Worm (Caenorhabditis elegans) whole organism, L4 larva: ENCODE results near the gene jbts-14.

ENCODE experiments used
- F10B5.3 ChIP-seq: sonication (generic microtip); optimal IDR thresholded peaks from 2 replicates; lab custom pipeline; 2016; ENCODE audit warnings: mild to moderate bottlenecking, missing genetic modification characterization, missing compliant biosample characterization
- F49E8.2 ChIP-seq: sonication (generic microtip); optimal IDR thresholded peaks from 2 replicates; lab custom pipeline; 2016; ENCODE audit warnings: missing compliant biosample characterization, mild to moderate bottlenecking, missing genetic modification characterization, borderline replicate concordance
- ceh-82 ChIP-seq: sonication (generic microtip); optimal IDR thresholded peaks from 2 replicates; lab custom pipeline; 2017; ENCODE audit warnings: missing biosample characterization, missing genetic modification characterization
- dpl-1 ChIP-seq: fragments of 150-350 bp; optimal IDR thresholded peaks from 2 replicates; lab custom pipeline; 2014; ENCODE audit warnings: missing biosample characterization, missing genetic modification reagents, missing genetic modification characterization
- fos-1 ChIP-seq: fragments of 150-350 bp; optimal IDR thresholded peaks from 2 replicates; lab custom pipeline; 2014; ENCODE audit warnings: missing biosample characterization, missing genetic modification characterization
- hlh-11 ChIP-seq: fragments of 200-800 bp; sonication (Bioruptor generic); optimal IDR thresholded peaks from 2 replicates; lab custom pipeline; 2018; ENCODE audit warnings: mild to moderate bottlenecking, missing genetic modification characterization, missing compliant biosample characterization
- lir-3 ChIP-seq: sonication (generic microtip); optimal IDR thresholded peaks from 2 replicates; lab custom pipeline; 2016; ENCODE audit warnings: mild to moderate bottlenecking, missing genetic modification characterization, missing compliant biosample characterization
- mdl-1 ChIP-seq, 2 experiments: fragments of 150-350 bp in 1 of 2; sonication (generic microtip) in 1 of 2; optimal IDR thresholded peaks; 2 replicates each; lab custom pipeline; 2014 to 2017; ENCODE audit warnings: missing biosample characterization in 2 of 2, missing genetic modification characterization in 2 of 2
- nhr-11 ChIP-seq: fragments of 150-350 bp; optimal IDR thresholded peaks from 2 replicates; lab custom pipeline; 2014; ENCODE audit warnings: missing biosample characterization, missing genetic modification characterization
- saeg-2 ChIP-seq: fragments of 200-800 bp; sonication (Bioruptor generic); IDR thresholded peaks from 2 replicates; pipeline ENCODE4 v1.3.6; 2022; ENCODE audit warnings: missing genetic modification reagents, missing genetic modification characterization, missing compliant biosample characterization
- skn-1 ChIP-seq: fragments of 150-350 bp; optimal IDR thresholded peaks from 2 replicates; lab custom pipeline; 2014; ENCODE audit warnings: missing biosample characterization, missing genetic modification characterization
- zip-2 ChIP-seq: fragments of 150-350 bp; optimal IDR thresholded peaks from 2 replicates; lab custom pipeline; 2014; ENCODE audit warnings: missing biosample characterization, missing genetic modification characterization

DNA sequence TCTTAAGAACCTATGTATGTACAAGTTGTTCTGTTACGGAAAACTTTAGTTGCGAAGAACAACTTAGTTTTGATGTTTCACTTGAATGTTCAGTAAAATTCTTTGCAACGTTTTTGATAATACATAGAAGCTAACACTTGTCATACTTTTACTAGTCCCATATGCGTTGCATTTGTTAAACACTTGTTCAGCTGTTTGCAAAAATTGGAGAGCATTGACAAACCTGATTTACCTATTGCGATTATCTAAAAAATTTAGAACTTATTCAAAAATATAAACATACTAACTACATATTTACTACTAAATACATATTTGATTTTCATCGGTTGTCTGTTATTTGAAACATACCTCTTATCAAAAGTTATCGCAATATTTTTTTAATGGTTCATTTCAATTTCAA lies 14.0 kb downstream of the jbts-14 start:
- no peak for TF ChIP-seq saeg-2 (GFP tag; lab: Robert Waterston, UW)
- no peak for TF ChIP-seq dpl-1 (GFP tag; lab: Kevin White, UChicago)
- TF ChIP-seq skn-1 (tag; lab: Kevin White, UChicago), result no peak
- no peak for TF ChIP-seq F10B5.3 (tag; lab: Kevin White, UChicago)
- TF ChIP-seq ceh-82 (tag; lab: Kevin White, UChicago), result no peak
- TF ChIP-seq fos-1 (tag; lab: Kevin White, UChicago), result peak; percentile 20
- no peak for TF ChIP-seq lir-3 (tag; lab: Kevin White, UChicago)
- TF ChIP-seq zip-2 (tag; lab: Kevin White, UChicago), result no peak
- no peak for TF ChIP-seq hlh-11 (tag; lab: Kevin White, UChicago)
- no peak for TF ChIP-seq F49E8.2
- no peak for TF ChIP-seq mdl-1 (tag; optimal IDR thresholded peaks at IDR 0.05; lab: Kevin White, UChicago)
- TF ChIP-seq nhr-11 (tag; lab: Kevin White, UChicago), result no peak
